Worm (Caenorhabditis elegans): ENCODE data around the gene F29A7.6.

Gene F29A7.6

ce11 chrII:2754595-2754994 is 2.2 kb upstream of the F29A7.6 start:
- no peak for TF ChIP-seq dve-1 (tag; optimal IDR thresholded peaks at IDR 0.05)
- TF ChIP-seq ceh-30 (tag; optimal IDR thresholded peaks at IDR 0.05), result no peak
- no peak for TF ChIP-seq ceh-48 (tag; optimal IDR thresholded peaks at IDR 0.05)
- peak; percentile 29 for TF ChIP-seq elt-4 (tag; optimal IDR thresholded peaks at IDR 0.05)
- TF ChIP-seq hlh-13 (GFP tag; optimal IDR thresholded peaks at IDR 0.05), result no peak

ce11 chrII:2752999-2753398 is 588 bp upstream of the F29A7.6 start, which contains the start of gene F29A7.3:
F29A7.3 (plus strand) TSS chrII:2753299.
- no peak for TF ChIP-seq ceh-9 (tag; optimal IDR thresholded peaks at IDR 0.05)
- TF ChIP-seq ceh-48 (tag; optimal IDR thresholded peaks at IDR 0.05), result peak; percentile 8
- no peak for TF ChIP-seq ceh-2 (tag; optimal IDR thresholded peaks at IDR 0.05)

- TF ChIP-seq nhr-11 (tag; optimal IDR thresholded peaks at IDR 0.05), result no peak
- no peak for TF ChIP-seq elt-4 (tag; optimal IDR thresholded peaks at IDR 0.05)
- TF ChIP-seq odd-2 (tag; optimal IDR thresholded peaks at IDR 0.05), result no peak
- no peak for TF ChIP-seq F13H6.1 (tag; optimal IDR thresholded peaks at IDR 0.05)
- TF ChIP-seq nhr-232 (tag; optimal IDR thresholded peaks at IDR 0.05), result no peak
- TF ChIP-seq unc-3 (GFP tag; conservative IDR thresholded peaks at IDR 0.05), result no peak
- no peak for TF ChIP-seq unc-3 (tag; optimal IDR thresholded peaks at IDR 0.05)
- no peak for TF ChIP-seq hlh-30 (tag; optimal IDR thresholded peaks at IDR 0.05; ENCODE audit: insufficient read depth)
- no peak for TF ChIP-seq rnt-1 (tag; optimal IDR thresholded peaks at IDR 0.05)
- TF ChIP-seq ceh-6 (GFP tag; optimal IDR thresholded peaks at IDR 0.05), result no peak
- no peak for TF ChIP-seq pros-1 (tag; optimal IDR thresholded peaks at IDR 0.05)
- no peak for TF ChIP-seq che-1 (tag; optimal IDR thresholded peaks at IDR 0.05)
- no peak for TF ChIP-seq nfya-1 (tag; optimal IDR thresholded peaks at IDR 0.05)
- no peak for TF ChIP-seq pat-9 (tag; optimal IDR thresholded peaks at IDR 0.05)
- TF ChIP-seq npax-4 (tag; optimal IDR thresholded peaks at IDR 0.05), result no peak
- no peak for TF ChIP-seq hlh-6 (tag; optimal IDR thresholded peaks at IDR 0.05)
- TF ChIP-seq ztf-16 (tag; optimal IDR thresholded peaks at IDR 0.05), result no peak
- no peak for TF ChIP-seq ceh-30 (tag; optimal IDR thresholded peaks at IDR 0.05)
- TF ChIP-seq lim-6 (tag; optimal IDR thresholded peaks at IDR 0.05), result no peak
Observed at ce11 chrII:2751278-2751677, 1.1 kb downstream of the F29A7.6 start.

ce11 chrII:2749595-2750048 is 2.8 kb downstream of the F29A7.6 start, which contains the start of gene F29A7.4:
F29A7.4 (plus strand) TSS chrII:2749998.
- TF ChIP-seq tbx-7 (tag; optimal IDR thresholded peaks at IDR 0.05) (no peak), elt-2 (tag; optimal IDR thresholded peaks at IDR 0.05) (peak; percentile 66)

ce11 chrII:2747956-2748621 is 4.3 kb downstream of the F29A7.6 start:
- TF ChIP-seq pros-1 (tag; optimal IDR thresholded peaks at IDR 0.05) (no peak), ets-4 (tag; optimal IDR thresholded peaks at IDR 0.05) (no peak), ceh-2 (tag; optimal IDR thresholded peaks at IDR 0.05) (no peak), ceh-45 (GFP tag; IDR thresholded peaks at IDR 0.05) (no peak), T23F11.4 (GFP tag; optimal IDR thresholded peaks at IDR 0.05) (no peak), ceh-31 (tag; optimal IDR thresholded peaks at IDR 0.05) (peak; percentile 82), hlh-30 (tag; optimal IDR thresholded peaks at IDR 0.05; ENCODE audit: insufficient read depth) (no peak), hlh-8 (tag; optimal IDR thresholded peaks at IDR 0.05) (no peak), ceh-34 (tag; optimal IDR thresholded peaks at IDR 0.05) (no peak), pag-3 (tag; optimal IDR thresholded peaks at IDR 0.05; ENCODE audit: borderline replicate concordance) (peak; percentile 20), nhr-11 (tag; optimal IDR thresholded peaks at IDR 0.05) (no peak), ama-1 (optimal IDR thresholded peaks at IDR 0.05) (no peak), ceh-14 (tag; optimal IDR thresholded peaks at IDR 0.05) (peak; percentile 47), ttx-3 (tag; optimal IDR thresholded peaks at IDR 0.05) (no peak), eyg-1 (tag; optimal IDR thresholded peaks at IDR 0.05) (no peak), nhr-232 (tag; optimal IDR thresholded peaks at IDR 0.05) (no peak), pat-9 (tag; optimal IDR thresholded peaks at IDR 0.05) (no peak), ceh-22 (tag; optimal IDR thresholded peaks at IDR 0.05) (no peak), ceh-48 (tag; optimal IDR thresholded peaks at IDR 0.05) (no peak), ceh-18 (tag; optimal IDR thresholded peaks at IDR 0.05) (peak; percentile 41), ref-2 (tag; optimal IDR thresholded peaks at IDR 0.05) (no peak), hlh-15 (tag; optimal IDR thresholded peaks at IDR 0.05) (no peak), mec-3 (tag; optimal IDR thresholded peaks at IDR 0.05; ENCODE audit: borderline replicate concordance) (no peak), ztf-16 (tag; optimal IDR thresholded peaks at IDR 0.05) (no peak), fkh-6 (tag; optimal IDR thresholded peaks at IDR 0.05) (no peak), rnt-1 (tag; optimal IDR thresholded peaks at IDR 0.05) (no peak), K02D7.2 (tag; optimal IDR thresholded peaks at IDR 0.05) (no peak), lim-6 (tag; optimal IDR thresholded peaks at IDR 0.05) (no peak)
